Worm (Caenorhabditis elegans) whole organism, L1 larva: ENCODE data around the gene C38C3.3.

Experiments
- C34B4.2 ChIP-seq: sonication (generic microtip); optimal IDR thresholded peaks from 2 replicates; lab custom pipeline; 2017; ENCODE audit warnings: mild to moderate bottlenecking, missing genetic modification characterization, missing compliant biosample characterization
- ceh-8 ChIP-seq: fragments of 200-800 bp; sonication (Bioruptor generic); optimal IDR thresholded peaks from 2 replicates; lab custom pipeline; 2018; ENCODE audit warnings: mild to moderate bottlenecking, missing genetic modification characterization, moderate library complexity, missing compliant biosample characterization
- dpl-1 ChIP-seq, 3 experiments: fragments of 150-350 bp in 2 of 3; sonication (generic microtip) in 1 of 3; optimal IDR thresholded peaks; 2 replicates each; lab custom pipeline; 2014 to 2017; ENCODE audit warnings: missing biosample characterization in 3 of 3, missing genetic modification characterization in 3 of 3, missing genetic modification reagents in 3 of 3
- elt-2 ChIP-seq: sonication (generic microtip); optimal IDR thresholded peaks from 2 replicates; lab custom pipeline; 2016; ENCODE audit warnings: missing genetic modification characterization, mild to moderate bottlenecking, inconsistent platforms, missing compliant biosample characterization, missing genetic modification reagents
- hpl-2 ChIP-seq: fragments of 150-350 bp; optimal IDR thresholded peaks from 2 replicates; lab custom pipeline; 2014; ENCODE audit warnings: missing biosample characterization, missing genetic modification reagents, missing genetic modification characterization
- lin-13 ChIP-seq: fragments of 150-350 bp; optimal IDR thresholded peaks from 2 replicates; lab custom pipeline; 2014; ENCODE audit warnings: missing biosample characterization, missing genetic modification reagents, missing genetic modification characterization
- mep-1 ChIP-seq: fragments of 150-350 bp; optimal IDR thresholded peaks from 2 replicates; lab custom pipeline; 2014; ENCODE audit warnings: missing biosample characterization, missing genetic modification characterization
- rnt-1 ChIP-seq: sonication (generic microtip); optimal IDR thresholded peaks from 2 replicates; lab custom pipeline; 2016; ENCODE audit warnings: mild to moderate bottlenecking, missing genetic modification characterization, moderate library complexity, missing compliant biosample characterization
- snpc-4 ChIP-seq: fragments of 150-350 bp; optimal IDR thresholded peaks from 2 replicates; lab custom pipeline; 2014; ENCODE audit warnings: missing biosample characterization, missing genetic modification characterization
- tbx-2 ChIP-seq: sonication (generic microtip); optimal IDR thresholded peaks from 2 replicates; lab custom pipeline; 2016; ENCODE audit warnings: missing genetic modification characterization, missing compliant biosample characterization
- unc-98 ChIP-seq: fragments of 200-800 bp; sonication (Bioruptor generic); IDR thresholded peaks from 2 replicates; pipeline ENCODE4 v1.3.6; 2022; ENCODE audit warnings: missing genetic modification characterization, missing compliant biosample characterization
- ztf-11 ChIP-seq, 2 experiments: sonication (generic microtip); optimal IDR thresholded peaks; 2 replicates each; lab custom pipeline; 2016 to 2017; ENCODE audit warnings: missing genetic modification characterization in 2 of 2, missing biosample characterization in 1 of 2, missing compliant biosample characterization in 1 of 2

- TF ChIP-seq elt-2 (tag; lab: Kevin White, UChicago) (peak; percentile 5), dpl-1 (GFP tag; optimal IDR thresholded peaks at IDR 0.05; lab: Kevin White, UChicago) (peak; percentile 2 to 35 (median 19)), hpl-2 (GFP tag; lab: Kevin White, UChicago) (no peak), ceh-8 (GFP tag; lab: Kevin White, UChicago) (no peak), lin-13 (peak; percentile 34), unc-98 (GFP tag; lab: Robert Waterston, UW) (no peak), rnt-1 (tag; lab: Kevin White, UChicago) (peak; percentile 49), ztf-11 (tag; optimal IDR thresholded peaks at IDR 0.05; lab: Kevin White, UChicago) (peak in 1 of 2 experiments; percentile 54), snpc-4 (tag; lab: Kevin White, UChicago) (no peak), tbx-2 (tag; lab: Kevin White, UChicago) (peak; percentile 68), mep-1 (tag; lab: Kevin White, UChicago) (peak; percentile 59), C34B4.2 (no peak)
These were observed 20.8 kb upstream of the C38C3.3 start, which contains the start of the genes F53E2.2 and unc-60 for ce11 chrV:1474486-1475125.
